Worm (Caenorhabditis elegans) whole organism, L1 larva: ENCODE results near the gene F09C8.1.

ENCODE experiments used
- alr-1 ChIP-seq: fragments of 200-800 bp; sonication (Bioruptor generic); optimal IDR thresholded peaks from 2 replicates; lab custom pipeline; 2018; ENCODE audit warnings: borderline replicate concordance, mild to moderate bottlenecking, missing genetic modification characterization, missing compliant biosample characterization
- ama-1 ChIP-seq: fragments of 150-350 bp; optimal IDR thresholded peaks from 2 replicates; lab custom pipeline; 2014
- lin-15B ChIP-seq: fragments of 150-350 bp; sonication (generic microtip); optimal IDR thresholded peaks from 3 replicates; lab custom pipeline; 2014; ENCODE audit warnings: missing biosample characterization, missing genetic modification characterization
- mep-1 ChIP-seq: fragments of 150-350 bp; optimal IDR thresholded peaks from 2 replicates; lab custom pipeline; 2014; ENCODE audit warnings: missing biosample characterization, missing genetic modification characterization
- nhr-12 ChIP-seq: sonication (generic microtip); optimal IDR thresholded peaks from 2 replicates; lab custom pipeline; 2017; ENCODE audit warnings: missing biosample characterization, missing genetic modification characterization
- snpc-4 ChIP-seq: fragments of 150-350 bp; optimal IDR thresholded peaks from 2 replicates; lab custom pipeline; 2014; ENCODE audit warnings: missing biosample characterization, missing genetic modification characterization
- unc-30 ChIP-seq: sonication (generic microtip); optimal IDR thresholded peaks from 2 replicates; lab custom pipeline; 2017; ENCODE audit warnings: missing biosample characterization, missing genetic modification characterization
- unc-62 ChIP-seq: fragments of 150-350 bp; optimal IDR thresholded peaks from 2 replicates; lab custom pipeline; 2014; ENCODE audit warnings: missing biosample characterization, missing genetic modification reagents, missing genetic modification characterization

DNA sequence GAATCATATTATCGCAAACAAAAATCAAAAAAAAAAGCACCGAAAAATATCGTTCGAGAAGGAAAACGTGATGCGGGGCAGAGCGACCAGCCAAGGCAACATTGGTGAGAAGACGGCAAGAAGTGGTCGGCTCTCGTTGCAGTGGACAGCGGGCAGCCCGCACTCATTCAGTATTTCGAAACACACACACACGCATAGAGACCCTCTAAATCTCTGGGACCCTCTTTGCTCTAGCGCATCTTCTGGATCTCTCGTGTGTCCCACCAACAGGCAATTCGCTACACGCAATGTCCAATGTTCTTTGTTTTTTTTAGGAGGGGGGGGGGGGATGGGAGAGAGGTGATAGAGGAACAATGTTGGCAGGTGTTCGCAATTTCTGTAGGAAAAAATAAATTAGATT, 29.5 kb downstream of the F09C8.1 start:
- TF ChIP-seq unc-30 (tag; lab: Kevin White, UChicago) (no peak), lin-15B (tag; lab: Kevin White, UChicago) (no peak), ama-1 (no peak), mep-1 (tag; lab: Kevin White, UChicago) (no peak), snpc-4 (tag; lab: Kevin White, UChicago) (no peak), unc-62 (no peak), nhr-12 (tag; lab: Kevin White, UChicago) (no peak), alr-1 (tag; lab: Kevin White, UChicago) (no peak)
